Worm (Caenorhabditis elegans) whole organism, midembryonic: ENCODE data around the gene lips-15.

Experiments used
- T22C8.4 ChIP-seq: fragments of 200-800 bp; sonication (Bioruptor generic); IDR thresholded peaks from 2 replicates; pipeline ENCODE4 v1.3.6; 2022; ENCODE audit warnings: missing genetic modification characterization, missing compliant biosample characterization
- cog-1 ChIP-seq: sonication (generic microtip); optimal IDR thresholded peaks from 2 replicates; lab custom pipeline; 2016; ENCODE audit warnings: missing genetic modification characterization, missing compliant biosample characterization
- flt-1 ChIP-seq: fragments of 200-800 bp; sonication (Bioruptor generic); IDR thresholded peaks from 2 replicates; pipeline ENCODE4 v1.3.6; 2022; ENCODE audit warnings: missing genetic modification characterization, missing compliant biosample characterization
- klf-2 ChIP-seq: fragments of 200-800 bp; sonication (Bioruptor generic); conservative IDR thresholded peaks from 2 replicates; pipeline ENCODE4 v1.3.6; 2022; ENCODE audit warnings: missing genetic modification reagents, missing genetic modification characterization, missing compliant biosample characterization
- med-1 ChIP-seq: sonication (generic microtip); optimal IDR thresholded peaks from 2 replicates; lab custom pipeline; 2017; ENCODE audit warnings: missing genetic modification characterization, mild to moderate bottlenecking, missing compliant biosample characterization, antibody characterized with exemption, missing genetic modification reagents; ENCODE audit not compliant: insufficient read depth
- ref-1 ChIP-seq: fragments of 200-800 bp; sonication (Bioruptor generic); conservative IDR thresholded peaks from 2 replicates; pipeline ENCODE4 v1.3.6; 2022; ENCODE audit warnings: missing genetic modification reagents, missing genetic modification characterization, missing compliant biosample characterization
- tab-1 ChIP-seq: fragments of 200-800 bp; sonication (Bioruptor generic); IDR thresholded peaks from 2 replicates; pipeline ENCODE4 v1.3.6; 2022; ENCODE audit warnings: missing genetic modification characterization, missing compliant biosample characterization
- ztf-23 ChIP-seq: fragments of 200-800 bp; sonication (Bioruptor generic); IDR thresholded peaks from 2 replicates; pipeline ENCODE4 v1.3.6; 2022; ENCODE audit warnings: missing genetic modification reagents, missing genetic modification characterization, missing compliant biosample characterization
- ztf-29 ChIP-seq: fragments of 200-800 bp; sonication (Bioruptor generic); IDR thresholded peaks from 2 replicates; pipeline ENCODE4 v1.3.6; 2022; ENCODE audit warnings: missing genetic modification reagents, missing genetic modification characterization, missing compliant biosample characterization

lips-15 gene

ce11 chrII:12580952-12581351 is 23.2 kb upstream of the lips-15 start, which contains the start of gene clec-4:
Gene clec-4 (minus strand): TSS chrII:12581113.
- TF ChIP-seq cog-1 (tag; lab: Kevin White, UChicago): no peak
- TF ChIP-seq tab-1: no peak
- no peak for TF ChIP-seq flt-1 (GFP tag; lab: Robert Waterston, UW)
- TF ChIP-seq med-1: no peak
- TF ChIP-seq T22C8.4 (GFP tag; lab: Robert Waterston, UW): no peak
- no peak for TF ChIP-seq klf-2 (GFP tag; lab: Robert Waterston, UW)
- no peak for TF ChIP-seq ztf-29 (GFP tag; lab: Robert Waterston, UW)
- TF ChIP-seq ref-1 (GFP tag; lab: Robert Waterston, UW): no peak
- no peak for TF ChIP-seq ztf-23

ce11 chrII:12606108-12606507 is 1.9 kb downstream of the lips-15 start:
- TF ChIP-seq cog-1 (tag; lab: Kevin White, UChicago) (no peak), ztf-23 (no peak), ref-1 (GFP tag; lab: Robert Waterston, UW) (no peak), flt-1 (GFP tag; lab: Robert Waterston, UW) (no peak), med-1 (no peak), T22C8.4 (GFP tag; lab: Robert Waterston, UW) (no peak), klf-2 (GFP tag; lab: Robert Waterston, UW) (no peak), tab-1 (no peak), ztf-29 (GFP tag; lab: Robert Waterston, UW) (no peak)

ce11 chrII:12606900-12607299 is 2.7 kb downstream of the lips-15 start, which contains the start of gene Y38E10A.8:
Gene Y38E10A.8 (plus strand): TSS chrII:12607200.
- TF ChIP-seq med-1 (no peak), cog-1 (tag; lab: Kevin White, UChicago) (no peak), ref-1 (GFP tag; lab: Robert Waterston, UW) (no peak), klf-2 (GFP tag; lab: Robert Waterston, UW) (no peak)

- TF ChIP-seq T22C8.4 (GFP tag; lab: Robert Waterston, UW) (no peak), ztf-29 (GFP tag; lab: Robert Waterston, UW) (no peak), klf-2 (GFP tag; lab: Robert Waterston, UW) (no peak), med-1 (no peak), cog-1 (tag; lab: Kevin White, UChicago) (no peak), tab-1 (no peak), ztf-23 (no peak), ref-1 (GFP tag; lab: Robert Waterston, UW) (no peak), flt-1 (GFP tag; lab: Robert Waterston, UW) (no peak)
These were observed 4.5 kb downstream of the lips-15 start, which contains the start of gene Y38E10A.9 for ce11 chrII:12608653-12609052. Gene Y38E10A.9 (plus strand): TSS chrII:12608953.

ce11 chrII:12612218-12612617 is 8.0 kb downstream of the lips-15 start, which contains the start of gene nspe-4:
Gene nspe-4 (plus strand): TSS chrII:12612518.
- TF ChIP-seq ref-1 (GFP tag; lab: Robert Waterston, UW) (no peak), klf-2 (GFP tag; lab: Robert Waterston, UW) (no peak), ztf-23 (no peak), tab-1 (no peak), flt-1 (GFP tag; lab: Robert Waterston, UW) (no peak), ztf-29 (GFP tag; lab: Robert Waterston, UW) (no peak)

ce11 chrII:12615413-12615812 is 11.2 kb downstream of the lips-15 start:
- no peak for TF ChIP-seq ztf-29 (GFP tag; lab: Robert Waterston, UW)
- no peak for TF ChIP-seq T22C8.4 (GFP tag; lab: Robert Waterston, UW)
- no peak for TF ChIP-seq cog-1 (tag; lab: Kevin White, UChicago)
- TF ChIP-seq med-1: no peak
- no peak for TF ChIP-seq flt-1 (GFP tag; lab: Robert Waterston, UW)
- TF ChIP-seq klf-2 (GFP tag; lab: Robert Waterston, UW): no peak
- TF ChIP-seq tab-1: no peak
- TF ChIP-seq ztf-23: no peak
- no peak for TF ChIP-seq ref-1 (GFP tag; lab: Robert Waterston, UW)

- TF ChIP-seq ref-1 (GFP tag; lab: Robert Waterston, UW) (no peak), klf-2 (GFP tag; lab: Robert Waterston, UW) (no peak), ztf-29 (GFP tag; lab: Robert Waterston, UW) (no peak), med-1 (no peak), ztf-23 (no peak), tab-1 (no peak), flt-1 (GFP tag; lab: Robert Waterston, UW) (no peak), T22C8.4 (GFP tag; lab: Robert Waterston, UW) (no peak), cog-1 (tag; lab: Kevin White, UChicago) (no peak)
These were observed 11.9 kb downstream of the lips-15 start, which contains the start of gene nspe-6 for ce11 chrII:12616081-12616480. Gene nspe-6 (minus strand): TSS chrII:12616181.

ce11 chrII:12617586-12617985 is 13.4 kb downstream of the lips-15 start, which contains the start of gene nspe-3:
Gene nspe-3 (plus strand): TSS chrII:12617886.
- TF ChIP-seq med-1: no peak
- TF ChIP-seq flt-1 (GFP tag; lab: Robert Waterston, UW): no peak
- TF ChIP-seq ref-1 (GFP tag; lab: Robert Waterston, UW): no peak
- TF ChIP-seq cog-1 (tag; lab: Kevin White, UChicago): no peak
- TF ChIP-seq tab-1: no peak
- TF ChIP-seq T22C8.4 (GFP tag; lab: Robert Waterston, UW): no peak
- no peak for TF ChIP-seq klf-2 (GFP tag; lab: Robert Waterston, UW)
- TF ChIP-seq ztf-29 (GFP tag; lab: Robert Waterston, UW): no peak
- no peak for TF ChIP-seq ztf-23

- TF ChIP-seq klf-2 (GFP tag; lab: Robert Waterston, UW) (no peak), med-1 (no peak), ref-1 (GFP tag; lab: Robert Waterston, UW) (no peak), flt-1 (GFP tag; lab: Robert Waterston, UW) (no peak), T22C8.4 (GFP tag; lab: Robert Waterston, UW) (no peak), cog-1 (tag; lab: Kevin White, UChicago) (no peak), ztf-29 (GFP tag; lab: Robert Waterston, UW) (no peak), tab-1 (no peak)
These were observed 15.1 kb downstream of the lips-15 start, which contains the start of gene nspe-2 for ce11 chrII:12619288-12619687. Gene nspe-2 (minus strand): TSS chrII:12619388.

- TF ChIP-seq ztf-23: no peak
- TF ChIP-seq flt-1 (GFP tag; lab: Robert Waterston, UW): no peak
- no peak for TF ChIP-seq med-1
- no peak for TF ChIP-seq T22C8.4 (GFP tag; lab: Robert Waterston, UW)
- TF ChIP-seq tab-1: no peak
- no peak for TF ChIP-seq ztf-29 (GFP tag; lab: Robert Waterston, UW)
- no peak for TF ChIP-seq cog-1 (tag; lab: Kevin White, UChicago)
- no peak for TF ChIP-seq klf-2 (GFP tag; lab: Robert Waterston, UW)
- no peak for TF ChIP-seq ref-1 (GFP tag; lab: Robert Waterston, UW)
These were observed 16.6 kb downstream of the lips-15 start, which contains the start of gene nspe-1 for ce11 chrII:12620764-12621163. Gene nspe-1 (minus strand): TSS chrII:12620864.
